Worm (Caenorhabditis elegans): ENCODE measurements around the gene blos-4.
A peak's percentile ranks its signal among the peaks of the same experiment; 100 is the strongest.

blos-4 gene

DNA sequence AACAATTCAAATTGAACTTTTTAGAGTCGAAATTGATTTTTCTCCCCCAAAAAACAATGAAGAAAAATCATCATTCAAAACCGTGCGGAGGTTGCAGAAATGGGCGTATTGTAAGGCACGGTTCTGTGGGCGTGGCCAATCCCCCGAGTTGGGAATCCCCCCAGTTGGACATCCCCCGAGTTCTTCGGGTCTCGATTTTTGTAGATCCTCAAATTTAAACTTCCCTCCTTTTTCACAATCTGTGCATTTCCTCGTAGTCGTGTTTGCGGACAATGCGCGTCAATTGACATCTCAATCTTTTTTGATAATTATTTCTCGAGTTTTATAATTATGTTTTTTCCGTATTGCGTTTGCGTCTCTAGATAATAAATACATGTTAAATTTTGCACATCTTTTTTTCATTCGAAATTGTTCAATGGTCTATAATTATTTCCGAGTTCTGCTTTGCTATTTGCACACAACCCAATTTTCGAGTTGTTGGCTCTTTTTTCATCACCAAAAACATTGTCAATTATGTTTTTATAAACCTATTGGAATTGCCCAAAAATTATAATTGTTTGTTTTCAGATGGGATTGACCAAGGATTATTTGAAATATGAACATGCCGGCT is 24.9 kb downstream of the blos-4 start, which contains the start of gene F13H8.2 (continued):
- TF ChIP-seq ztf-25 (GFP tag; IDR thresholded peaks at IDR 0.05) = peak; percentile 76; the same call in 1 of the 2 replicates
- no peak for TF ChIP-seq sdz-38 (tag; optimal IDR thresholded peaks at IDR 0.05)
- peak; percentile 66; the same call in 1 of the 2 replicates for TF ChIP-seq egl-44 (GFP tag; IDR thresholded peaks at IDR 0.05)
- TF ChIP-seq ceh-27 (GFP tag; optimal IDR thresholded peaks at IDR 0.05) = peak; percentile 69
- no peak for TF ChIP-seq bed-1 (GFP tag; IDR thresholded peaks at IDR 0.05)
- TF ChIP-seq nfya-2 (GFP tag; IDR thresholded peaks at IDR 0.05) = no peak
- peak; percentile 52 for TF ChIP-seq tbp1 (GFP tag; optimal IDR thresholded peaks at IDR 0.05)
- TF ChIP-seq nhr-80 (tag; optimal IDR thresholded peaks at IDR 0.05) = peak; percentile 10
- TF ChIP-seq lsy-27 (tag; optimal IDR thresholded peaks at IDR 0.05; ENCODE audit: borderline replicate concordance, insufficient read depth) = no peak
- no peak for TF ChIP-seq xnd-1 (tag; optimal IDR thresholded peaks at IDR 0.05)
- TF ChIP-seq ceh-100 (GFP tag; IDR thresholded peaks at IDR 0.05) = peak; percentile 98
- peak; percentile 94 for TF ChIP-seq D2030.7 (GFP tag; IDR thresholded peaks at IDR 0.05)
- TF ChIP-seq Y79H2A.3 (GFP tag; conservative IDR thresholded peaks at IDR 0.05) = no peak
- peak; percentile 68 for TF ChIP-seq madf-8 (GFP tag; conservative IDR thresholded peaks at IDR 0.05)
- TF ChIP-seq K12H6.12 (tag; optimal IDR thresholded peaks at IDR 0.05) = peak; percentile 35
- TF ChIP-seq B0019.2 (GFP tag; conservative IDR thresholded peaks at IDR 0.05) = peak; percentile 84
- TF ChIP-seq madf-3 (GFP tag; IDR thresholded peaks at IDR 0.05) = 0 out of 2 replicates have a peak, but pooled peaks have one; percentile 15
- TF ChIP-seq lin-40 (tag; optimal IDR thresholded peaks at IDR 0.05) = no peak
- no peak for TF ChIP-seq F39B2.1 (GFP tag; IDR thresholded peaks at IDR 0.05)
- no peak for TF ChIP-seq snpc-1.3 (tag; optimal IDR thresholded peaks at IDR 0.05; ENCODE audit: insufficient read depth)
- no peak for TF ChIP-seq ztf-3 (GFP tag; optimal IDR thresholded peaks at IDR 0.05)
- peak; percentile 13 for TF ChIP-seq ztf-26 (tag; optimal IDR thresholded peaks at IDR 0.05)
- TF ChIP-seq die-1 (tag; optimal IDR thresholded peaks at IDR 0.05) = no peak
- no peak for TF ChIP-seq gei-17 (GFP tag; optimal IDR thresholded peaks at IDR 0.05)
- TF ChIP-seq snpc-3.4 (tag; optimal IDR thresholded peaks at IDR 0.05) = no peak
- TF ChIP-seq Y67H2A.10 (GFP tag; conservative IDR thresholded peaks at IDR 0.05) = no peak
- TF ChIP-seq ceh-58 (GFP tag; IDR thresholded peaks at IDR 0.05) = no peak
- TF ChIP-seq mes-4 (tag; optimal IDR thresholded peaks at IDR 0.05) = no peak
- no peak for TF ChIP-seq let-607 (tag; optimal IDR thresholded peaks at IDR 0.05)
- TF ChIP-seq T26A5.8 (tag; optimal IDR thresholded peaks at IDR 0.05) = no peak
- no peak; the same call in 1 of the 2 replicates for TF ChIP-seq B0336.3 (GFP tag; IDR thresholded peaks at IDR 0.05)
- TF ChIP-seq madf-10 (tag; optimal IDR thresholded peaks at IDR 0.05) = peak; percentile 23
- 0 out of 2 replicates have a peak, but pooled peaks have one; percentile 32 for TF ChIP-seq cebp-2 (GFP tag; IDR thresholded peaks at IDR 0.05)
- peak; percentile 75 for TF ChIP-seq egrh-3 (GFP tag; IDR thresholded peaks at IDR 0.05)
- no peak for TF ChIP-seq sptf-2 (GFP tag; optimal IDR thresholded peaks at IDR 0.05)
- peak; percentile 63 for TF ChIP-seq lsl-1 (GFP tag; optimal IDR thresholded peaks at IDR 0.05)
- TF ChIP-seq ceh-79 (tag; optimal IDR thresholded peaks at IDR 0.05) = no peak
- peak; percentile 92 for TF ChIP-seq rcor-1 (GFP tag; IDR thresholded peaks at IDR 0.05)
- no peak for TF ChIP-seq egl-18 (GFP tag; IDR thresholded peaks at IDR 0.05)
- TF ChIP-seq bed-2 (GFP tag; IDR thresholded peaks at IDR 0.05) = peak; percentile 88
- no peak for TF ChIP-seq mel-28 (tag; optimal IDR thresholded peaks at IDR 0.05; ENCODE audit: borderline replicate concordance)
- TF ChIP-seq hlh-26 (GFP tag; conservative IDR thresholded peaks at IDR 0.05) = no peak
- no peak for TF ChIP-seq F37B4.10 (GFP tag; IDR thresholded peaks at IDR 0.05)
- TF ChIP-seq snpc-4 (GFP tag; optimal IDR thresholded peaks at IDR 0.05) = no peak
- peak in 1 of 4 experiments; percentile 18 for TF ChIP-seq snpc-4 (tag; optimal IDR thresholded peaks at IDR 0.05)
- no peak for TF ChIP-seq T07F8.4 (tag; optimal IDR thresholded peaks at IDR 0.05)
- TF ChIP-seq ZK185.1 (tag; optimal IDR thresholded peaks at IDR 0.05; ENCODE audit: poor library complexity, severe bottlenecking) = no peak
- no peak for TF ChIP-seq nhr-179 (tag; optimal IDR thresholded peaks at IDR 0.05)

Data from whole organism, young adult.